Fruit fly (Drosophila melanogaster) whole organism, embryonic: Measurements from ENCODE around the gene SP.

Source experiments
- Aef1 ChIP-seq: fragments of 200-800 bp; sonication (Bioruptor generic); IDR thresholded peaks from 3 replicates; pipeline ENCODE4 v1.3.6; 2022; ENCODE audit warnings: missing biosample characterization, missing genetic modification characterization
- Atf6 ChIP-seq: fragments of 200-800 bp; sonication (Bioruptor generic); IDR thresholded peaks from 2 replicates; pipeline ENCODE4 v1.3.6; 2022; ENCODE audit warnings: missing biosample characterization, missing genetic modification characterization
- Bgb ChIP-seq: fragments of 200-800 bp; sonication (Bioruptor generic); IDR thresholded peaks from 2 replicates; pipeline ENCODE4 v1.3.6; 2022; ENCODE audit warnings: missing biosample characterization, missing genetic modification characterization; ENCODE audit not compliant: partially characterized antibody
- CG10543 ChIP-seq: fragments of 200-800 bp; sonication (Bioruptor generic); optimal IDR thresholded peaks from 3 replicates; lab custom pipeline; 2017; ENCODE audit warnings: missing biosample characterization, mild to moderate bottlenecking, missing genetic modification characterization, moderate library complexity
- CG10565 ChIP-seq: fragments of 200-800 bp; sonication (Bioruptor generic); optimal IDR thresholded peaks from 3 replicates; lab custom pipeline; 2016; ENCODE audit warnings: missing biosample characterization, mild to moderate bottlenecking, missing genetic modification characterization
- CG11398 ChIP-seq: fragments of 200-800 bp; sonication (Bioruptor generic); optimal IDR thresholded peaks from 2 replicates; lab custom pipeline; 2016; ENCODE audit warnings: missing biosample characterization, missing genetic modification characterization
- CG11504 ChIP-seq: fragments of 200-800 bp; sonication (Bioruptor generic); optimal IDR thresholded peaks from 3 replicates; lab custom pipeline; 2019; ENCODE audit warnings: missing biosample characterization, mild to moderate bottlenecking, missing genetic modification characterization, moderate library complexity
- CG12155 ChIP-seq: fragments of 200-800 bp; sonication (Bioruptor generic); optimal IDR thresholded peaks from 3 replicates; lab custom pipeline; 2016; ENCODE audit warnings: missing biosample characterization, missing genetic modification characterization
- CG13424 ChIP-seq: fragments of 200-800 bp; sonication (Bioruptor generic); optimal IDR thresholded peaks from 2 replicates; lab custom pipeline; 2019; ENCODE audit warnings: missing biosample characterization, mild to moderate bottlenecking, missing genetic modification characterization, moderate library complexity
- CG14965 ChIP-seq: fragments of 200-800 bp; sonication (Bioruptor generic); optimal IDR thresholded peaks from 2 replicates; lab custom pipeline; 2016; ENCODE audit warnings: missing biosample characterization, missing genetic modification characterization, borderline replicate concordance
- CG16779 ChIP-seq: fragments of 200-800 bp; sonication (Bioruptor generic); IDR thresholded peaks from 2 replicates; pipeline ENCODE4 v1.3.6; 2022; ENCODE audit warnings: missing biosample characterization, missing genetic modification characterization
- CG18599 ChIP-seq: fragments of 200-800 bp; sonication (Bioruptor generic); optimal IDR thresholded peaks from 3 replicates; lab custom pipeline; 2017; ENCODE audit warnings: missing biosample characterization, missing genetic modification characterization, mild to moderate bottlenecking, moderate library complexity, missing genetic modification reagents
- CG2678 ChIP-seq: fragments of 200-800 bp; sonication (Bioruptor generic); optimal IDR thresholded peaks from 3 replicates; lab custom pipeline; 2019; ENCODE audit warnings: missing biosample characterization, mild to moderate bottlenecking, missing genetic modification characterization, moderate library complexity
- CG30403 ChIP-seq: fragments of 200-800 bp; sonication (Bioruptor generic); optimal IDR thresholded peaks from 3 replicates; lab custom pipeline; 2016; ENCODE audit warnings: missing biosample characterization, missing genetic modification characterization
- CG31224 ChIP-seq: fragments of 200-800 bp; sonication (Bioruptor generic); IDR thresholded peaks from 2 replicates; pipeline ENCODE4 v1.3.6; 2022; ENCODE audit warnings: missing biosample characterization, missing genetic modification characterization
- CG4404 ChIP-seq: fragments of 200-800 bp; sonication (Bioruptor generic); IDR thresholded peaks from 2 replicates; pipeline ENCODE4 v1.3.6; 2022; ENCODE audit warnings: missing biosample characterization, missing genetic modification characterization
- CG5953 ChIP-seq: fragments of 200-800 bp; sonication (Bioruptor generic); IDR thresholded peaks from 2 replicates; pipeline ENCODE4 v1.3.6; 2022; ENCODE audit warnings: missing biosample characterization, missing genetic modification characterization
- CG6813 ChIP-seq: fragments of 200-800 bp; sonication (Bioruptor generic); optimal IDR thresholded peaks from 2 replicates; lab custom pipeline; 2017; ENCODE audit warnings: missing biosample characterization, missing genetic modification characterization, mild to moderate bottlenecking, moderate library complexity, missing genetic modification reagents
- CG6854 ChIP-seq: fragments of 200-800 bp; sonication (Bioruptor generic); optimal IDR thresholded peaks from 3 replicates; lab custom pipeline; 2017; ENCODE audit warnings: missing biosample characterization, mild to moderate bottlenecking, missing genetic modification characterization
- CG7372 ChIP-seq: fragments of 200-800 bp; sonication (Bioruptor generic); IDR thresholded peaks from 2 replicates; pipeline ENCODE4 v1.3.6; 2022; ENCODE audit warnings: missing biosample characterization, missing genetic modification characterization
- CG8765 ChIP-seq: fragments of 200-800 bp; sonication (Bioruptor generic); IDR thresholded peaks from 2 replicates; pipeline ENCODE4 v1.3.6; 2022; ENCODE audit warnings: missing biosample characterization, missing genetic modification characterization
- CG9437 ChIP-seq: fragments of 200-800 bp; sonication (Bioruptor generic); optimal IDR thresholded peaks from 2 replicates; lab custom pipeline; 2018; ENCODE audit warnings: missing biosample characterization, mild to moderate bottlenecking, missing genetic modification characterization
- HmgD ChIP-seq: fragments of 200-800 bp; sonication (Bioruptor generic); optimal IDR thresholded peaks from 3 replicates; lab custom pipeline; 2016; ENCODE audit warnings: missing biosample characterization, missing genetic modification characterization
- Hmr ChIP-seq: fragments of 200-800 bp; sonication (Bioruptor generic); optimal IDR thresholded peaks from 3 replicates; lab custom pipeline; 2017; ENCODE audit warnings: mild to moderate bottlenecking, missing biosample characterization, missing genetic modification reagents, missing genetic modification characterization
- Mrtf ChIP-seq: fragments of 200-800 bp; sonication (Bioruptor generic); IDR thresholded peaks from 3 replicates; pipeline ENCODE4 v1.3.6; 2022; ENCODE audit warnings: missing biosample characterization, missing genetic modification characterization
- Nf-YC ChIP-seq: fragments of 200-800 bp; optimal IDR thresholded peaks from 3 replicates; lab custom pipeline; 2019; ENCODE audit warnings: missing biosample characterization, mild to moderate bottlenecking, missing genetic modification characterization, moderate library complexity
- Oli ChIP-seq: fragments of 200-800 bp; sonication (Bioruptor generic); optimal IDR thresholded peaks from 2 replicates; lab custom pipeline; 2018; ENCODE audit warnings: missing biosample characterization, mild to moderate bottlenecking, missing genetic modification characterization, moderate library complexity
- Pdp1 ChIP-seq, 2 experiments: fragments of 200-800 bp; sonication (Bioruptor generic); optimal IDR thresholded peaks; 3 replicates each; lab custom pipeline; 2016; ENCODE audit warnings: missing biosample characterization in 2 of 2, missing genetic modification characterization in 2 of 2, mild to moderate bottlenecking in 1 of 2, moderate library complexity in 1 of 2
- Sin3A ChIP-seq: fragments of >200 bp; optimal IDR thresholded peaks from 2 replicates; lab custom pipeline; 2018
- az2 ChIP-seq: fragments of 200-800 bp; sonication (Bioruptor generic); optimal IDR thresholded peaks from 3 replicates; lab custom pipeline; 2016; ENCODE audit warnings: missing biosample characterization, missing genetic modification characterization
- caup ChIP-seq: fragments of 200-800 bp; sonication (Bioruptor generic); optimal IDR thresholded peaks from 3 replicates; lab custom pipeline; 2017; ENCODE audit warnings: missing biosample characterization, mild to moderate bottlenecking, missing genetic modification characterization, moderate library complexity; ENCODE audit not compliant: severe bottlenecking
- chif ChIP-seq, 2 experiments: fragments of 200-800 bp; sonication (Bioruptor generic); optimal IDR thresholded peaks; 3 replicates each; lab custom pipeline; 2016; ENCODE audit warnings: missing biosample characterization in 2 of 2, missing genetic modification characterization in 2 of 2
- chn ChIP-seq: fragments of 200-800 bp; sonication (Bioruptor generic); optimal IDR thresholded peaks from 2 replicates; lab custom pipeline; 2016; ENCODE audit warnings: missing biosample characterization, missing genetic modification characterization
- ems ChIP-seq: fragments of 200-800 bp; sonication (Bioruptor generic); optimal IDR thresholded peaks from 3 replicates; lab custom pipeline; 2016; ENCODE audit warnings: missing biosample characterization, missing genetic modification characterization
- exex ChIP-seq: fragments of 200-800 bp; sonication (Bioruptor generic); optimal IDR thresholded peaks from 4 replicates; lab custom pipeline; 2018; ENCODE audit warnings: missing biosample characterization, mild to moderate bottlenecking, missing genetic modification characterization, moderate library complexity
- fd102C ChIP-seq: fragments of 200-800 bp; sonication (Bioruptor generic); optimal IDR thresholded peaks from 2 replicates; lab custom pipeline; 2018; ENCODE audit warnings: missing biosample characterization, mild to moderate bottlenecking, missing genetic modification characterization, moderate library complexity
- gce ChIP-seq: fragments of 200-800 bp; sonication (Bioruptor generic); IDR thresholded peaks from 3 replicates; pipeline ENCODE4 v1.3.6; 2022; ENCODE audit warnings: missing biosample characterization, missing genetic modification characterization
- gcm ChIP-seq: fragments of 200-800 bp; sonication (Bioruptor generic); optimal IDR thresholded peaks from 2 replicates; lab custom pipeline; 2019; ENCODE audit warnings: missing biosample characterization, mild to moderate bottlenecking, missing genetic modification characterization, moderate library complexity
- insv ChIP-seq, 2 experiments: fragments of 200-800 bp; sonication (Bioruptor generic); optimal IDR thresholded peaks; 3 replicates each; lab custom pipeline; 2016 to 2018; ENCODE audit warnings: missing biosample characterization in 2 of 2, missing genetic modification characterization in 2 of 2
- nom ChIP-seq: fragments of 200-800 bp; sonication (Bioruptor generic); optimal IDR thresholded peaks from 2 replicates; lab custom pipeline; 2017; ENCODE audit warnings: missing biosample characterization, missing genetic modification characterization, mild to moderate bottlenecking, moderate library complexity, missing genetic modification reagents
- org-1 ChIP-seq: fragments of 200-800 bp; sonication (Bioruptor generic); optimal IDR thresholded peaks from 2 replicates; lab custom pipeline; 2017; ENCODE audit warnings: missing biosample characterization, missing genetic modification characterization
- sd ChIP-seq: fragments of 200-800 bp; sonication (Bioruptor generic); optimal IDR thresholded peaks from 3 replicates; lab custom pipeline; 2018; ENCODE audit warnings: missing biosample characterization, mild to moderate bottlenecking, missing genetic modification characterization, moderate library complexity
- sob ChIP-seq: fragments of 200-800 bp; sonication (Bioruptor generic); IDR thresholded peaks from 2 replicates; pipeline ENCODE4 v1.3.6; 2022; ENCODE audit warnings: missing biosample characterization, missing genetic modification characterization
- stc ChIP-seq: fragments of 200-800 bp; sonication (Bioruptor generic); IDR thresholded peaks from 2 replicates; pipeline ENCODE4 v1.3.6; 2022; ENCODE audit warnings: missing biosample characterization, missing genetic modification characterization
- stwl ChIP-seq: fragments of 200-800 bp; sonication (Bioruptor generic); optimal IDR thresholded peaks from 3 replicates; lab custom pipeline; 2018; ENCODE audit warnings: missing biosample characterization, mild to moderate bottlenecking, missing genetic modification characterization, moderate library complexity
- ttk ChIP-seq: fragments of 200-800 bp; sonication (Bioruptor generic); IDR thresholded peaks from 2 replicates; pipeline ENCODE4 v2.1.2; 2022; ENCODE audit warnings: missing biosample characterization, missing genetic modification characterization
- twi ChIP-seq: fragments of 200-800 bp; optimal IDR thresholded peaks from 2 replicates; lab custom pipeline; 2019; ENCODE audit warnings: missing biosample characterization, mild to moderate bottlenecking, missing genetic modification characterization, moderate library complexity
- vnd ChIP-seq: fragments of 200-800 bp; sonication (Bioruptor generic); IDR thresholded peaks from 3 replicates; pipeline ENCODE4 v1.3.6; 2022; ENCODE audit warnings: missing biosample characterization, missing genetic modification characterization; ENCODE audit not compliant: partially characterized antibody
- wdn ChIP-seq: fragments of 200-800 bp; sonication (Bioruptor generic); IDR thresholded peaks from 2 replicates; pipeline ENCODE4 v1.3.6; 2022; ENCODE audit warnings: missing biosample characterization, missing genetic modification characterization
- wor ChIP-seq: fragments of 200-800 bp; sonication (Bioruptor generic); IDR thresholded peaks from 2 replicates; pipeline ENCODE4 v1.3.6; 2022; ENCODE audit warnings: missing biosample characterization, missing genetic modification characterization
- zfh1 ChIP-seq: fragments of 200-800 bp; sonication (Bioruptor generic); IDR thresholded peaks from 3 replicates; pipeline ENCODE4 v1.3.6; 2022; ENCODE audit warnings: missing biosample characterization, missing genetic modification characterization

SP gene

DNA sequence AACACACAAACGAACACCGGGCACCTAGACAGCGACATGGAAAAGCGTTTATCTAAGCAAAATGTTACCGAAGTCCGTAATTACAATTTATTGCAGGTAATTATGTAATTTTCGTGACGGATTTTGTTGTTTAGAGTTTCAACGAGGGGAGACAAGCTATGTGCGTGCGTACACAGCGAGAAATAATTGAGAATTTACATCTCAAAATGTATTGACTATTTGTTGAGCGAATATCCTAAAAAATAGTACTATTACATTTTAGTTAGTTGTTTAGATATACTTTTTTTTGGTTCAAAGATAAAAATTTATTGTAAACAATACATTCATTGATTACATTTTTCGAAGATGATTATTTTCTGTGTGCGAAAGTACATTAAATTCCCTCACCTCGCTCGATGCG is 39.2 kb upstream of the SP start (continued):
- TF ChIP-seq caup (GFP tag; lab: Kevin White, UChicago) (no peak), CG9437 (GFP tag; lab: Kevin White, UChicago) (no peak), fd102C (GFP tag; lab: Kevin White, UChicago) (no peak), Oli (tag; lab: Kevin White, UChicago) (peak; percentile 43), CG14965 (GFP tag; lab: Kevin White, UChicago) (no peak), Atf6 (GFP tag; lab: Robert Waterston, UW) (no peak), CG2678 (tag; lab: Kevin White, UChicago) (peak; percentile 52), Nf-YC (tag; lab: Kevin White, UChicago) (no peak), Aef1 (GFP tag; lab: Robert Waterston, UW) (0 out of 3 replicates have a peak, but pooled peaks have one; percentile 12), twi (tag; lab: Kevin White, UChicago) (no peak), Pdp1 (GFP tag; optimal IDR thresholded peaks at IDR 0.05; lab: Kevin White, UChicago) (peak in 1 of 2 experiments; percentile 53), az2 (GFP tag; lab: Kevin White, UChicago) (peak; percentile 53), exex (tag; lab: Kevin White, UChicago) (no peak), CG6813 (no peak), sob (GFP tag; lab: Robert Waterston, UW) (0 out of 2 replicates have a peak, but pooled peaks have one; percentile 21), Sin3A (no peak), gcm (GFP tag; lab: Kevin White, UChicago) (no peak), CG12155 (GFP tag; lab: Kevin White, UChicago) (no peak), CG5953 (GFP tag; lab: Robert Waterston, UW) (no peak), vnd (GFP tag; lab: Robert Waterston, UW) (no peak), zfh1 (GFP tag; lab: Robert Waterston, UW) (0 out of 3 replicates have a peak, but pooled peaks have one; percentile 33), CG4404 (GFP tag; lab: Robert Waterston, UW) (0 out of 2 replicates have a peak, but pooled peaks have one; percentile 28), CG7372 (no peak), wdn (no peak), Mrtf (GFP tag; lab: Robert Waterston, UW) (no peak), chn (GFP tag; lab: Kevin White, UChicago) (no peak), org-1 (GFP tag; lab: Kevin White, UChicago) (no peak), chif (GFP tag; optimal IDR thresholded peaks at IDR 0.05; lab: Kevin White, UChicago) (peak in 1 of 2 experiments; percentile 3), ems (GFP tag; lab: Kevin White, UChicago) (no peak), wor (GFP tag; lab: Robert Waterston, UW) (peak; percentile 24; the same call in 1 of the 2 replicates), Hmr (no peak), nom (GFP tag; lab: Kevin White, UChicago) (no peak), sd (peak; percentile 4), CG6854 (GFP tag; lab: Kevin White, UChicago) (no peak), HmgD (GFP tag; lab: Kevin White, UChicago) (no peak), CG30403 (peak; percentile 21), CG10565 (GFP tag; lab: Kevin White, UChicago) (no peak), CG16779 (GFP tag; lab: Robert Waterston, UW) (no peak), CG11398 (no peak), CG31224 (GFP tag; lab: Robert Waterston, UW) (no peak), ttk (GFP tag; lab: Robert Waterston, UW) (0 out of 2 replicates have a peak, but pooled peaks have one; percentile 22), CG10543 (GFP tag; lab: Kevin White, UChicago) (no peak), CG18599 (no peak), Bgb (GFP tag; lab: Robert Waterston, UW) (no peak), stwl (no peak), CG13424 (tag; lab: Kevin White, UChicago) (peak; percentile 27), gce (GFP tag; lab: Robert Waterston, UW) (no peak), CG8765 (GFP tag; lab: Robert Waterston, UW) (no peak), CG11504 (tag; lab: Kevin White, UChicago) (peak; percentile 60), insv (GFP tag; optimal IDR thresholded peaks at IDR 0.05; lab: Kevin White, UChicago) (no peak), stc (GFP tag; lab: Robert Waterston, UW) (peak; percentile 51; the same call in 1 of the 2 replicates)
